Fruit fly (Drosophila melanogaster): ENCODE data around the gene CG1750.

Gene CG1750

dm6 chr3R:31259947-31260346 is 5.2 kb upstream of the CG1750 start, which contains the start of gene CAH16:
TSS of gene CAH16 (plus strand) at chr3R:31260247.
- TF ChIP-seq D19A (tag; optimal IDR thresholded peaks at IDR 0.05) (no peak), scrt (GFP tag; optimal IDR thresholded peaks at IDR 0.05) (no peak), Chrac-16 (GFP tag; optimal IDR thresholded peaks at IDR 0.05) (no peak), wek (GFP tag; optimal IDR thresholded peaks at IDR 0.05) (no peak), zen2 (GFP tag; IDR thresholded peaks at IDR 0.05; ENCODE audit: partially characterized antibody) (no peak), corto (GFP tag; optimal IDR thresholded peaks at IDR 0.05) (no peak), CG10321 (GFP tag; IDR thresholded peaks at IDR 0.05) (no peak), NK7.1 (GFP tag; optimal IDR thresholded peaks at IDR 0.05) (no peak), Dbx (GFP tag; IDR thresholded peaks at IDR 0.05) (no peak), ftz-f1 (GFP tag; optimal IDR thresholded peaks at IDR 0.05) (no peak), pfk (GFP tag; optimal IDR thresholded peaks at IDR 0.05) (no peak), Xbp1 (GFP tag; optimal IDR thresholded peaks at IDR 0.05) (no peak), Spps (tag; optimal IDR thresholded peaks at IDR 0.05) (no peak), tgo (GFP tag; IDR thresholded peaks at IDR 0.05) (no peak), Hmr (GFP tag; optimal IDR thresholded peaks at IDR 0.05) (no peak), Abd-B (GFP tag; optimal IDR thresholded peaks at IDR 0.05) (no peak)

- peak; percentile 21 for TF ChIP-seq exex (tag; optimal IDR thresholded peaks at IDR 0.05)
- TF ChIP-seq Med (GFP tag), result peak; percentile 59
- TF ChIP-seq CG16863 (GFP tag; optimal IDR thresholded peaks at IDR 0.05), result no peak
- peak; percentile 22 for TF ChIP-seq sens (GFP tag)
- peak; percentile 71 for TF ChIP-seq Ets65A (GFP tag)
- no peak for TF ChIP-seq CG12155 (GFP tag; optimal IDR thresholded peaks at IDR 0.05)
Observed at dm6 chr3R:31257299-31257698, 2.6 kb upstream of the CG1750 start, which contains the start of gene CAH6. TSS of gene CAH6 (plus strand) at chr3R:31257599.

dm6 chr3R:31252093-31252962 is 2.4 kb downstream of the CG1750 start, which contains the start of the genes qless and mRpL32:
TSS of gene qless (minus strand) at chr3R:31252608.
TSS of gene mRpL32 (plus strand) at chr3R:31252872.
- no peak for TF ChIP-seq Kr (GFP tag; optimal IDR thresholded peaks at IDR 0.05)
- TF ChIP-seq esg (GFP tag; conservative IDR thresholded peaks at IDR 0.05), result no peak
- peak; percentile 66 for TF ChIP-seq pzg (GFP tag; optimal IDR thresholded peaks at IDR 0.05)
- TF ChIP-seq tx (GFP tag; optimal IDR thresholded peaks at IDR 0.05), result peak; percentile 36
- TF ChIP-seq onecut (GFP tag; IDR thresholded peaks at IDR 0.05), result peak; percentile 15; the same call in 1 of the 2 replicates
- no peak for TF ChIP-seq CG15011 (GFP tag; optimal IDR thresholded peaks at IDR 0.05)
- no peak for TF ChIP-seq CG6813 (GFP tag; optimal IDR thresholded peaks at IDR 0.05)
- peak; percentile 46 for TF ChIP-seq Sox100B (GFP tag; optimal IDR thresholded peaks at IDR 0.05)
- peak; percentile 65 for TF ChIP-seq CG9932 (GFP tag; IDR thresholded peaks at IDR 0.05)
- TF ChIP-seq CG6654 (GFP tag; optimal IDR thresholded peaks at IDR 0.05), result peak; percentile 95
- TF ChIP-seq sna (GFP tag; IDR thresholded peaks at IDR 0.05; ENCODE audit: partially characterized antibody), result peak; percentile 77
- TF ChIP-seq CG12104 (GFP tag; optimal IDR thresholded peaks at IDR 0.05), result peak; percentile 6
- peak; percentile 78 for TF ChIP-seq sob (GFP tag; IDR thresholded peaks at IDR 0.05)
- peak; percentile 62; the same call in 1 of the 2 replicates for TF ChIP-seq NFAT (GFP tag; IDR thresholded peaks at IDR 0.05)
- TF ChIP-seq sens (GFP tag), result peak; percentile 94
- TF ChIP-seq CG17802 (tag; optimal IDR thresholded peaks at IDR 0.05), result no peak
- TF ChIP-seq Jarid2 (GFP tag; optimal IDR thresholded peaks at IDR 0.05), result no peak
- peak; percentile 92 for TF ChIP-seq CG34422 (GFP tag; IDR thresholded peaks at IDR 0.05)
- TF ChIP-seq CG10462 (GFP tag; optimal IDR thresholded peaks at IDR 0.05), result no peak
- TF ChIP-seq CG15479 (GFP tag; optimal IDR thresholded peaks at IDR 0.05), result peak; percentile 56
- peak; percentile 53; the same call in 1 of the 3 replicates for TF ChIP-seq Mrtf (GFP tag; IDR thresholded peaks at IDR 0.05)
- TF ChIP-seq CHES-1-like (GFP tag; optimal IDR thresholded peaks at IDR 0.05), result peak; percentile 58
- TF ChIP-seq ro (GFP tag; IDR thresholded peaks at IDR 0.05), result no peak
- TF ChIP-seq org-1 (GFP tag; optimal IDR thresholded peaks at IDR 0.05), result no peak
- TF ChIP-seq pho (GFP tag; optimal IDR thresholded peaks at IDR 0.05), result peak; percentile 1
- TF ChIP-seq CG9437 (GFP tag; optimal IDR thresholded peaks at IDR 0.05), result peak; percentile 100
- no peak for TF ChIP-seq ap (GFP tag; IDR thresholded peaks at IDR 0.05)

All from whole organism, embryonic.